Worm (Caenorhabditis elegans) whole organism, L1 larva: ENCODE data around the gene mob-4.

Experiments
- C16A3.4 ChIP-seq: fragments of 150-350 bp; optimal IDR thresholded peaks from 2 replicates; lab custom pipeline; 2014; ENCODE audit warnings: missing biosample characterization, missing genetic modification characterization
- F16B12.6 ChIP-seq: fragments of 150-350 bp; optimal IDR thresholded peaks from 2 replicates; lab custom pipeline; 2014; ENCODE audit warnings: missing biosample characterization, missing genetic modification characterization
- Y116A8C.19 ChIP-seq: sonication (generic microtip); optimal IDR thresholded peaks from 2 replicates; lab custom pipeline; 2016; ENCODE audit warnings: missing compliant biosample characterization, missing genetic modification characterization, borderline replicate concordance
- alr-1 ChIP-seq: fragments of 200-800 bp; sonication (Bioruptor generic); optimal IDR thresholded peaks from 2 replicates; lab custom pipeline; 2018; ENCODE audit warnings: borderline replicate concordance, mild to moderate bottlenecking, missing genetic modification characterization, missing compliant biosample characterization
- aly-2 ChIP-seq: fragments of 150-350 bp; optimal IDR thresholded peaks from 2 replicates; lab custom pipeline; 2014; ENCODE audit warnings: missing biosample characterization, missing genetic modification characterization
- ama-1 ChIP-seq: fragments of 150-350 bp; optimal IDR thresholded peaks from 2 replicates; lab custom pipeline; 2014
- blmp-1 ChIP-seq: fragments of 150-350 bp; optimal IDR thresholded peaks from 2 replicates; lab custom pipeline; 2014; ENCODE audit warnings: missing biosample characterization, missing genetic modification characterization
- ceh-63 ChIP-seq: fragments of 200-800 bp; sonication (Bioruptor generic); optimal IDR thresholded peaks from 2 replicates; lab custom pipeline; 2018; ENCODE audit warnings: mild to moderate bottlenecking, missing genetic modification characterization, missing compliant biosample characterization
- ceh-82 ChIP-seq, 3 experiments: fragments of 150-350 bp in 1 of 3; sonication (generic microtip) in 2 of 3; optimal IDR thresholded peaks; 2 replicates each; lab custom pipeline; 2014 to 2017; ENCODE audit warnings: missing biosample characterization in 3 of 3, missing genetic modification characterization in 3 of 3
- ceh-88 ChIP-seq: fragments of 200-800 bp; sonication (Bioruptor generic); IDR thresholded peaks from 2 replicates; pipeline ENCODE4 v1.3.6; 2022; ENCODE audit warnings: missing genetic modification characterization, missing compliant biosample characterization
- dpl-1 ChIP-seq, 3 experiments: fragments of 150-350 bp in 2 of 3; sonication (generic microtip) in 1 of 3; optimal IDR thresholded peaks; 2 replicates each; lab custom pipeline; 2014 to 2017; ENCODE audit warnings: missing biosample characterization in 3 of 3, missing genetic modification characterization in 3 of 3, missing genetic modification reagents in 3 of 3
- efl-1 ChIP-seq, 4 experiments: fragments of 150-350 bp; optimal IDR thresholded peaks in 3 of 4; peaks in 1 of 4; 1 replicate in 1 of 4; 2 replicates in 3 of 4; lab custom pipeline; 2014; ENCODE audit warnings: missing biosample characterization in 2 of 4, missing genetic modification characterization in 2 of 4, missing genetic modification reagents in 2 of 4
- elt-3 ChIP-seq, 6 experiments: fragments of 150-350 bp in 1 of 6; sonication (generic microtip); optimal IDR thresholded peaks; 2 replicates each; lab custom pipeline; 2017 to 2018; ENCODE audit warnings: missing biosample characterization in 6 of 6, missing genetic modification characterization in 6 of 6, inconsistent platforms in 1 of 6
- fkh-4 ChIP-seq: sonication (generic microtip); optimal IDR thresholded peaks from 2 replicates; lab custom pipeline; 2016; ENCODE audit warnings: missing compliant biosample characterization, missing genetic modification characterization, borderline replicate concordance
- fkh-8 ChIP-seq: sonication (generic microtip); optimal IDR thresholded peaks from 2 replicates; lab custom pipeline; 2016; ENCODE audit warnings: mild to moderate bottlenecking, missing genetic modification characterization, missing compliant biosample characterization
- fos-1 ChIP-seq: fragments of 150-350 bp; optimal IDR thresholded peaks from 2 replicates; lab custom pipeline; 2014; ENCODE audit warnings: missing biosample characterization, missing genetic modification characterization
- grh-1 ChIP-seq: fragments of 200-800 bp; sonication (Bioruptor generic); IDR thresholded peaks from 2 replicates; pipeline ENCODE4 v1.3.6; 2022; ENCODE audit warnings: missing genetic modification reagents, missing genetic modification characterization, missing compliant biosample characterization
- isw-1 ChIP-seq: fragments of 200-800 bp; sonication (Bioruptor generic); IDR thresholded peaks from 2 replicates; pipeline ENCODE4 v1.3.6; 2022; ENCODE audit warnings: missing genetic modification characterization, missing compliant biosample characterization
- jun-1 ChIP-seq: fragments of 150-350 bp; optimal IDR thresholded peaks from 2 replicates; lab custom pipeline; 2014; ENCODE audit warnings: missing biosample characterization, missing genetic modification reagents, missing genetic modification characterization
- lin-13 ChIP-seq: fragments of 150-350 bp; optimal IDR thresholded peaks from 2 replicates; lab custom pipeline; 2014; ENCODE audit warnings: missing biosample characterization, missing genetic modification reagents, missing genetic modification characterization
- lin-14 ChIP-seq: fragments of 200-800 bp; sonication (Bioruptor generic); optimal IDR thresholded peaks from 2 replicates; lab custom pipeline; 2018; ENCODE audit warnings: mild to moderate bottlenecking, missing genetic modification characterization, moderate library complexity, missing compliant biosample characterization
- lin-35 ChIP-seq, 2 experiments: fragments of 150-350 bp; optimal IDR thresholded peaks; 2 replicates each; lab custom pipeline; 2014; ENCODE audit warnings: missing biosample characterization in 2 of 2, missing genetic modification characterization in 2 of 2, missing genetic modification reagents in 2 of 2
- lin-39 ChIP-seq: fragments of 150-350 bp; optimal IDR thresholded peaks from 2 replicates; lab custom pipeline; 2014; ENCODE audit warnings: missing biosample characterization, missing genetic modification reagents, missing genetic modification characterization
- lir-3 ChIP-seq: sonication (generic microtip); optimal IDR thresholded peaks from 2 replicates; lab custom pipeline; 2016; ENCODE audit warnings: mild to moderate bottlenecking, missing genetic modification characterization, moderate library complexity, missing compliant biosample characterization; ENCODE audit not compliant: poor library complexity
- lsy-2 ChIP-seq, 2 experiments: fragments of 150-350 bp; optimal IDR thresholded peaks; 2 replicates each; lab custom pipeline; 2014; ENCODE audit warnings: missing biosample characterization in 2 of 2, missing genetic modification characterization in 2 of 2
- mab-9 ChIP-seq: fragments of 200-800 bp; sonication (Bioruptor generic); IDR thresholded peaks from 2 replicates; pipeline ENCODE4 v1.3.6; 2022; ENCODE audit warnings: missing genetic modification reagents, missing genetic modification characterization, missing compliant biosample characterization
- mef-2 ChIP-seq: fragments of 150-350 bp; optimal IDR thresholded peaks from 2 replicates; lab custom pipeline; 2014; ENCODE audit warnings: missing biosample characterization, missing genetic modification characterization
- mep-1 ChIP-seq: fragments of 150-350 bp; optimal IDR thresholded peaks from 2 replicates; lab custom pipeline; 2014; ENCODE audit warnings: missing biosample characterization, missing genetic modification characterization
- nhr-11 ChIP-seq: fragments of 150-350 bp; optimal IDR thresholded peaks from 2 replicates; lab custom pipeline; 2014; ENCODE audit warnings: missing biosample characterization, missing genetic modification characterization
- nhr-12 ChIP-seq: sonication (generic microtip); optimal IDR thresholded peaks from 2 replicates; lab custom pipeline; 2017; ENCODE audit warnings: missing biosample characterization, missing genetic modification characterization
- nhr-28 ChIP-seq: fragments of 150-350 bp; optimal IDR thresholded peaks from 2 replicates; lab custom pipeline; 2014; ENCODE audit warnings: missing biosample characterization, missing genetic modification characterization
- nhr-71 ChIP-seq: sonication (generic microtip); optimal IDR thresholded peaks from 2 replicates; lab custom pipeline; 2016; ENCODE audit warnings: mild to moderate bottlenecking, missing genetic modification characterization, moderate library complexity, missing compliant biosample characterization
- nhr-77 ChIP-seq: fragments of 150-350 bp; optimal IDR thresholded peaks from 2 replicates; lab custom pipeline; 2014; ENCODE audit warnings: missing biosample characterization, missing genetic modification characterization
- nhr-84 ChIP-seq: sonication (generic microtip); optimal IDR thresholded peaks from 2 replicates; lab custom pipeline; 2017; ENCODE audit warnings: missing biosample characterization, missing genetic modification characterization
- nhr-85 ChIP-seq: sonication (generic microtip); peaks from one replicate; lab custom pipeline; 2016; ENCODE audit warnings: missing genetic modification characterization, inconsistent platforms, missing compliant biosample characterization
- nhr-90 ChIP-seq: sonication (generic microtip); optimal IDR thresholded peaks from 2 replicates; lab custom pipeline; 2016; ENCODE audit warnings: mild to moderate bottlenecking, missing genetic modification characterization, missing compliant biosample characterization; ENCODE audit not compliant: poor library complexity
- skn-1 ChIP-seq: fragments of 150-350 bp; optimal IDR thresholded peaks from 2 replicates; lab custom pipeline; 2014; ENCODE audit warnings: missing biosample characterization, missing genetic modification characterization
- snpc-4 ChIP-seq: fragments of 150-350 bp; optimal IDR thresholded peaks from 2 replicates; lab custom pipeline; 2014; ENCODE audit warnings: missing biosample characterization, missing genetic modification characterization
- snu-23 ChIP-seq: sonication (generic microtip); optimal IDR thresholded peaks from 2 replicates; lab custom pipeline; 2016; ENCODE audit warnings: missing genetic modification characterization, missing compliant biosample characterization
- sptf-1 ChIP-seq: fragments of 150-350 bp; optimal IDR thresholded peaks from 2 replicates; lab custom pipeline; 2014; ENCODE audit warnings: missing biosample characterization, missing genetic modification characterization
- swsn-7 ChIP-seq: sonication (generic microtip); optimal IDR thresholded peaks from 2 replicates; lab custom pipeline; 2016; ENCODE audit warnings: missing genetic modification characterization, missing compliant biosample characterization
- tbx-2 ChIP-seq: sonication (generic microtip); optimal IDR thresholded peaks from 2 replicates; lab custom pipeline; 2016; ENCODE audit warnings: missing genetic modification characterization, missing compliant biosample characterization
- vab-15 ChIP-seq: sonication (generic microtip); optimal IDR thresholded peaks from 2 replicates; lab custom pipeline; 2017; ENCODE audit warnings: missing genotype, mild to moderate bottlenecking, missing genetic modification characterization, missing compliant biosample characterization
- xbp-1 ChIP-seq: sonication (generic microtip); optimal IDR thresholded peaks from 2 replicates; lab custom pipeline; 2016; ENCODE audit warnings: missing genetic modification characterization, missing compliant biosample characterization
- ztf-11 ChIP-seq, 2 experiments: sonication (generic microtip); optimal IDR thresholded peaks; 2 replicates each; lab custom pipeline; 2016 to 2017; ENCODE audit warnings: missing genetic modification characterization in 2 of 2, missing biosample characterization in 1 of 2, missing compliant biosample characterization in 1 of 2
- ztf-4 ChIP-seq: fragments of 150-350 bp; optimal IDR thresholded peaks from 2 replicates; lab custom pipeline; 2014; ENCODE audit warnings: missing biosample characterization, missing genetic modification characterization

mob-4 gene

ce11 chrIII:8247051-8247450, 22.2 kb downstream of the mob-4 start, which contains the start of gene C02F5.13:
Gene C02F5.13 (plus strand): TSS chrIII:8247351.
- TF ChIP-seq tbx-2 (tag; lab: Kevin White, UChicago) (no peak), sptf-1 (no peak), lin-39 (tag; lab: Kevin White, UChicago) (no peak), ztf-11 (tag; optimal IDR thresholded peaks at IDR 0.05; lab: Kevin White, UChicago) (no peak)
- TF ChIP-seq, all 84 proteins: peak for 0

ce11 chrIII:8249381-8249780, 24.5 kb downstream of the mob-4 start, which contains the start of the genes C02F5.10 and C02F5.2:
Gene C02F5.10 (minus strand): TSS chrIII:8249481.
Gene C02F5.2 (plus strand): TSS chrIII:8249619.
- TF ChIP-seq jun-1 (tag; lab: Kevin White, UChicago), result no peak
- no peak for TF ChIP-seq tbx-2 (tag; lab: Kevin White, UChicago)
- TF ChIP-seq skn-1, result no peak
- no peak for TF ChIP-seq fkh-8 (tag; lab: Kevin White, UChicago)
- TF ChIP-seq nhr-12 (tag; lab: Kevin White, UChicago), result no peak
- no peak for TF ChIP-seq lin-35 (GFP tag; optimal IDR thresholded peaks at IDR 0.05; lab: Kevin White, UChicago)
- TF ChIP-seq Y116A8C.19 (tag; lab: Kevin White, UChicago), result no peak
- no peak for TF ChIP-seq isw-1
- no peak for TF ChIP-seq nhr-90 (tag; lab: Kevin White, UChicago)
- no peak for TF ChIP-seq aly-2 (tag; lab: Kevin White, UChicago)
- TF ChIP-seq C16A3.4 (tag; lab: Kevin White, UChicago), result no peak
- TF ChIP-seq nhr-11 (tag; lab: Kevin White, UChicago), result no peak
- no peak for TF ChIP-seq nhr-28 (tag; lab: Kevin White, UChicago)
- TF ChIP-seq efl-1 (optimal IDR thresholded peaks at IDR 0.05; lab: Kevin White, UChicago), result no peak
- TF ChIP-seq efl-1 (GFP tag; optimal IDR thresholded peaks at IDR 0.05 in 1 of 2; lab: Kevin White, UChicago), result no peak
- TF ChIP-seq nhr-84, result no peak

- TF ChIP-seq F16B12.6 (tag; lab: Kevin White, UChicago), result peak; percentile 42
- TF ChIP-seq mep-1 (tag; lab: Kevin White, UChicago), result peak; percentile 69
- TF ChIP-seq skn-1, result peak; percentile 36
- TF ChIP-seq nhr-71 (tag; lab: Kevin White, UChicago), result no peak
- no peak for TF ChIP-seq fos-1
- TF ChIP-seq fkh-4 (tag; lab: Kevin White, UChicago), result peak; percentile 5
- peak; percentile 22 for TF ChIP-seq xbp-1 (tag; lab: Kevin White, UChicago)
- peak; percentile 28 for TF ChIP-seq nhr-77 (tag; lab: Kevin White, UChicago)
- no peak for TF ChIP-seq mab-9 (GFP tag; lab: Robert Waterston, UW)
- TF ChIP-seq lin-35 (GFP tag; optimal IDR thresholded peaks at IDR 0.05; lab: Kevin White, UChicago), result peak; percentile 77 to 94
- no peak for TF ChIP-seq nhr-12 (tag; lab: Kevin White, UChicago)
- TF ChIP-seq jun-1 (tag; lab: Kevin White, UChicago), result no peak
- no peak for TF ChIP-seq grh-1 (GFP tag; lab: Robert Waterston, UW)
- peak in 1 of 3 experiments; percentile 61 for TF ChIP-seq ceh-82 (tag; optimal IDR thresholded peaks at IDR 0.05; lab: Kevin White, UChicago)
- TF ChIP-seq nhr-85 (tag; lab: Kevin White, UChicago), result peak; percentile 62
- TF ChIP-seq lin-14 (GFP tag; lab: Kevin White, UChicago), result peak; percentile 46
- peak; percentile 72 for TF ChIP-seq blmp-1 (tag; lab: Kevin White, UChicago)
- peak; percentile 49 for TF ChIP-seq lin-13 (GFP tag; lab: Kevin White, UChicago)
- TF ChIP-seq snu-23 (GFP tag; lab: Kevin White, UChicago), result peak; percentile 50
- TF ChIP-seq elt-3 (tag; optimal IDR thresholded peaks at IDR 0.05; lab: Kevin White, UChicago), result peak in 1 of 6 experiments; percentile 22
- TF ChIP-seq dpl-1 (GFP tag; optimal IDR thresholded peaks at IDR 0.05; lab: Kevin White, UChicago), result peak; percentile 80 to 89 (median 81)
- peak; percentile 17 for TF ChIP-seq vab-15 (tag; lab: Kevin White, UChicago)
- TF ChIP-seq alr-1 (tag; lab: Kevin White, UChicago), result no peak
- no peak for TF ChIP-seq ztf-4 (tag; lab: Kevin White, UChicago)
- TF ChIP-seq lir-3 (tag; lab: Kevin White, UChicago), result peak; percentile 36
- no peak for TF ChIP-seq ztf-11 (tag; optimal IDR thresholded peaks at IDR 0.05; lab: Kevin White, UChicago)
- TF ChIP-seq ceh-63 (GFP tag; lab: Kevin White, UChicago), result no peak
- TF ChIP-seq efl-1 (optimal IDR thresholded peaks at IDR 0.05; lab: Kevin White, UChicago), result peak; percentile 84 to 91
- peak; percentile 83 to 97 for TF ChIP-seq efl-1 (GFP tag; optimal IDR thresholded peaks at IDR 0.05 in 1 of 2; lab: Kevin White, UChicago)
- TF ChIP-seq nhr-90 (tag; lab: Kevin White, UChicago), result peak; percentile 25
- peak; percentile 19 for TF ChIP-seq fkh-8 (tag; lab: Kevin White, UChicago)
- TF ChIP-seq ama-1 (lab: Kevin White, UChicago), result no peak
- TF ChIP-seq swsn-7, result peak; percentile 17
- TF ChIP-seq snpc-4 (tag; lab: Kevin White, UChicago), result no peak
- TF ChIP-seq C16A3.4 (tag; lab: Kevin White, UChicago), result peak; percentile 82
- no peak for TF ChIP-seq ceh-88
- TF ChIP-seq lsy-2 (tag; optimal IDR thresholded peaks at IDR 0.05; lab: Kevin White, UChicago), result peak; percentile 28 to 82
- no peak for TF ChIP-seq mef-2
These were observed 25.2 kb downstream of the mob-4 start, which contains the start of gene knl-1 for ce11 chrIII:8250007-8250683. Gene knl-1 (plus strand): TSS chrIII:8250632.
